Worm (Caenorhabditis elegans): ENCODE results near the gene ulp-4.

Gene ulp-4

DNA sequence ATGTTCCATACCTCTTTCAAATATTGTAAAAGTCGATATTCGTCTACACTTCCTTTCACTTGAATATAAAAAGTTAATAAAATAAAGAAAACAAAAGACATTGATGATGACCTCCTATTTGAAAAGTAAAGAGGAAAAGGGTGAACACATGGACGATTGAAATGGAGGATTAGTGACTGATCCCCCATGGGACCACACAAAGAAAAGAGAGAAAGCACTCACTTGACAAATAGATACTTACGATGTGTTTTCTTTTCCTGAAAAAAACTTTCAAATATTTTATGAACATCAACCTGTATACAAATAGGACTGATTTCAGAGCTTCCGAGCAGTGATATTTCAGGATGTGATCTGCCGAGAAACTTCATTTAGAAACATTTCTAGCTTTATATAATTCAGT is 47.3 kb downstream of the ulp-4 start, which contains the start of gene acr-14:
Gene acr-14, minus strand, starts transcription at position 101 of the 400 bp plus-strand sequence.
- TF ChIP-seq tbx-8 (GFP tag; optimal IDR thresholded peaks at IDR 0.05) (no peak), ceh-39 (tag; optimal IDR thresholded peaks at IDR 0.05) (no peak), nhr-2 (tag; optimal IDR thresholded peaks at IDR 0.05) (no peak), nhr-237 (tag; optimal IDR thresholded peaks at IDR 0.05) (no peak), mls-2 (tag; optimal IDR thresholded peaks at IDR 0.05) (no peak), ceh-43 (GFP tag; optimal IDR thresholded peaks at IDR 0.05) (no peak), nhr-12 (tag; optimal IDR thresholded peaks at IDR 0.05) (no peak), unc-39 (tag; optimal IDR thresholded peaks at IDR 0.05) (no peak), cnd-1 (tag; optimal IDR thresholded peaks at IDR 0.05) (no peak), lin-13 (tag; optimal IDR thresholded peaks at IDR 0.05) (no peak)

DNA sequence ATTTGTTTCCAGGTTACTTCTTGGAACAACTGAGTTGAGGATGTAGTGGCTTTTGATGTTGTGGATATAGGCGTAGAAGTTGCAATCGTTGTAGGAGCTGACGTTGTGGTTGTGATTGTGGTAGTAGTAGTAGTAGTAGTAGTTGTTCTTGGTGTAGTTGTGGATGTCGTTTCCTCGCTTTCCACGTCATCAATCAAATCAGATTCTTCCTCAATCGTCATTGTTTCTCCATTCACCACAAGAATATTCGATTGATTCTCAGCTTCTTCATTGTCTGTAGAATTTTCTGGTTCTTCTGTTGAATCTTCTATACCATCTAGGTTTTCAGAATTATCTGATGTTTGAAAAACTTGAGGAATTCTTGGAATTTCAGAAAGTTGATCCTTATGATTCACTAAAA is 48.9 kb downstream of the ulp-4 start:
- TF ChIP-seq nhr-2 (tag; optimal IDR thresholded peaks at IDR 0.05) (no peak), ztf-11 (tag; optimal IDR thresholded peaks at IDR 0.05) (no peak), nhr-76 (tag; optimal IDR thresholded peaks at IDR 0.05) (no peak), M03D4.4 (tag; optimal IDR thresholded peaks at IDR 0.05) (no peak), unc-120 (tag; optimal IDR thresholded peaks at IDR 0.05; ENCODE audit: poor library complexity, severe bottlenecking) (no peak), elt-3 (tag; optimal IDR thresholded peaks at IDR 0.05) (no peak), nhr-28 (tag; optimal IDR thresholded peaks at IDR 0.05) (no peak), bed-3 (GFP tag; optimal IDR thresholded peaks at IDR 0.05) (no peak), nhr-237 (tag; optimal IDR thresholded peaks at IDR 0.05) (no peak), hlh-1 (tag; optimal IDR thresholded peaks at IDR 0.05) (no peak), lsy-2 (tag; optimal IDR thresholded peaks at IDR 0.05) (no peak), elt-1 (tag; optimal IDR thresholded peaks at IDR 0.05; ENCODE audit: borderline replicate concordance, insufficient read depth) (no peak)

DNA sequence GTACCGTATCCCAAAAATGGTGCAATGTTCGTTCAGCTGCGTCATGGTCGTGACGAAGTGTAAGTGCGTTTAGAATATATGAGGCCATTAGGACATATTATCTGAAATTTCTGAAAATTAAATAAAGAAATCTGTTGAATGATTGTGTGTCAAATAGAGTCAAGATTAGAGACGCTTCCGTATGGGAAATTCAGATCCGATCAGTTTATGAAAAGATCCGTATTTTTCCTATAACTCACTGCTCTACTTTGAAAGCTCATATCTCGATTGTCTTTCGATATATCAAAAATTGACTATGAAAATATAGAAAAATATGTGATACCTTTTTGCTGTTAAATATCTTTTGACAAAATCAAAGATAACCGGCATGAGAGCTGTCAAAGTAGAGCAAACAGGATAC is 50.5 kb downstream of the ulp-4 start, which contains the start of gene T05C12.4:
Gene T05C12.4, minus strand, starts transcription at position 101 of the 400 bp plus-strand sequence.
- TF ChIP-seq nhr-237 (tag; optimal IDR thresholded peaks at IDR 0.05) (no peak), zip-8 (tag; optimal IDR thresholded peaks at IDR 0.05) (no peak), M03D4.4 (tag; optimal IDR thresholded peaks at IDR 0.05) (no peak), unc-120 (tag; optimal IDR thresholded peaks at IDR 0.05; ENCODE audit: poor library complexity, severe bottlenecking) (no peak), unc-62 (GFP tag; optimal IDR thresholded peaks at IDR 0.05) (no peak), drap-1 (GFP tag; optimal IDR thresholded peaks at IDR 0.05) (no peak), nhr-28 (tag; optimal IDR thresholded peaks at IDR 0.05) (no peak), lin-32 (GFP tag; optimal IDR thresholded peaks at IDR 0.05) (no peak), cnd-1 (tag; optimal IDR thresholded peaks at IDR 0.05) (no peak), blmp-1 (tag; optimal IDR thresholded peaks at IDR 0.05) (no peak), ztf-11 (tag; optimal IDR thresholded peaks at IDR 0.05) (no peak), nhr-12 (tag; optimal IDR thresholded peaks at IDR 0.05) (no peak), ceh-39 (tag; optimal IDR thresholded peaks at IDR 0.05) (no peak), nhr-76 (tag; optimal IDR thresholded peaks at IDR 0.05) (no peak), ces-1 (GFP tag; optimal IDR thresholded peaks at IDR 0.05) (no peak)

DNA sequence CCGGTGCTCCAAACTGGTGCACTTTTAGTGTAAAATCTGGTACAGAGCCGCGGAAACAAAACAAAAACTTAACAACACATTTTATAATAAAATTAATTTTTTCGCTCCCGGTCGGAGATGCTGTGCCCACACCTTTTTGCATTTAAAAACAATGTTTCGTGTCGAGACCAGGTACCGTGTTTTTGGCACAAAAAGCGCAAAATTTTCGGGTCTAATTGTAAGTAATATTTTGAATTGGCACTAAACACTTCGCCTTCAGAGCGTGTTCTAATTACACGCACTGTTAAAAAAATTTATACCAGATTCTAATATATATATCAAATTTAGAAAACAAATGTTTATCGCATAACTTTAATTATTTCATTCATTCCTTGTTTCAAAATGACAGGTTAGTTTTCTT is 51.7 kb downstream of the ulp-4 start, which contains the start of gene dylt-3:
Gene dylt-3, plus strand, starts transcription at position 301 of the 400 bp plus-strand sequence.
- TF ChIP-seq blmp-1 (tag; optimal IDR thresholded peaks at IDR 0.05) (no peak), cnd-1 (tag; optimal IDR thresholded peaks at IDR 0.05) (no peak), bed-3 (GFP tag; optimal IDR thresholded peaks at IDR 0.05) (no peak), unc-39 (tag; optimal IDR thresholded peaks at IDR 0.05) (no peak), unc-120 (tag; optimal IDR thresholded peaks at IDR 0.05; ENCODE audit: poor library complexity, severe bottlenecking) (no peak), pha-4 (tag; optimal IDR thresholded peaks at IDR 0.05) (no peak), nhr-237 (tag; optimal IDR thresholded peaks at IDR 0.05) (no peak), zip-8 (tag; optimal IDR thresholded peaks at IDR 0.05) (no peak), drap-1 (GFP tag; optimal IDR thresholded peaks at IDR 0.05) (no peak), mab-5 (tag; optimal IDR thresholded peaks at IDR 0.05) (no peak), ztf-11 (tag; optimal IDR thresholded peaks at IDR 0.05) (no peak), snpc-4 (tag; optimal IDR thresholded peaks at IDR 0.05) (no peak), sem-2 (GFP tag; optimal IDR thresholded peaks at IDR 0.05) (no peak), ham-2 (GFP tag; optimal IDR thresholded peaks at IDR 0.05) (no peak), nhr-12 (tag; optimal IDR thresholded peaks at IDR 0.05) (no peak), ceh-83 (GFP tag; optimal IDR thresholded peaks at IDR 0.05) (no peak)

Measured in whole organism, mixed stage, embryonic.